Fruit fly (Drosophila melanogaster) whole organism, embryonic: Measurements from ENCODE around the gene CG33107.

Experiments
- Ada2b ChIP-seq: fragments of 200-800 bp; sonication (Bioruptor generic); IDR thresholded peaks from 2 replicates; pipeline ENCODE4 v1.3.6; 2022; ENCODE audit warnings: missing biosample characterization, missing genetic modification characterization
- CG10654 ChIP-seq: fragments of 200-800 bp; sonication (Bioruptor generic); optimal IDR thresholded peaks from 2 replicates; lab custom pipeline; 2016; ENCODE audit warnings: missing biosample characterization, missing genetic modification characterization
- CG12071 ChIP-seq: fragments of 200-800 bp; sonication (Bioruptor generic); optimal IDR thresholded peaks from 3 replicates; lab custom pipeline; 2018; ENCODE audit warnings: missing biosample characterization, mild to moderate bottlenecking, missing genetic modification characterization
- CG12236 ChIP-seq: fragments of 200-800 bp; sonication (Bioruptor generic); optimal IDR thresholded peaks from 2 replicates; lab custom pipeline; 2016; ENCODE audit warnings: missing biosample characterization, missing genetic modification characterization
- CG13624 ChIP-seq: fragments of 200-800 bp; sonication (Bioruptor generic); optimal IDR thresholded peaks from 2 replicates; lab custom pipeline; 2016; ENCODE audit warnings: missing biosample characterization, missing genetic modification characterization
- CG14710 ChIP-seq: fragments of 200-800 bp; sonication (Bioruptor generic); optimal IDR thresholded peaks from 3 replicates; lab custom pipeline; 2019; ENCODE audit warnings: missing biosample characterization, mild to moderate bottlenecking, missing genetic modification characterization, moderate library complexity
- CG14860 ChIP-seq: fragments of 200-800 bp; sonication (Bioruptor generic); IDR thresholded peaks from 3 replicates; pipeline ENCODE4 v1.3.6; 2022; ENCODE audit warnings: missing biosample characterization, missing genetic modification characterization; ENCODE audit not compliant: partially characterized antibody
- CG15011 ChIP-seq: fragments of 200-800 bp; sonication (Bioruptor generic); optimal IDR thresholded peaks from 3 replicates; lab custom pipeline; 2018; ENCODE audit warnings: missing biosample characterization, mild to moderate bottlenecking, missing genetic modification characterization
- CG15514 ChIP-seq: fragments of 200-800 bp; sonication (Bioruptor generic); optimal IDR thresholded peaks from 3 replicates; lab custom pipeline; 2017; ENCODE audit warnings: missing biosample characterization, missing genetic modification characterization, mild to moderate bottlenecking, moderate library complexity, missing genetic modification reagents
- CG17361 ChIP-seq: fragments of 200-800 bp; sonication (Bioruptor generic); IDR thresholded peaks from 3 replicates; pipeline ENCODE4 v1.3.6; 2022; ENCODE audit warnings: missing biosample characterization, missing genetic modification characterization
- CG17912 ChIP-seq: fragments of 200-800 bp; sonication (Bioruptor generic); optimal IDR thresholded peaks from 2 replicates; lab custom pipeline; 2018; ENCODE audit warnings: missing biosample characterization, mild to moderate bottlenecking, missing genetic modification characterization
- CG18262 ChIP-seq: fragments of 200-800 bp; optimal IDR thresholded peaks from 3 replicates; lab custom pipeline; 2019; ENCODE audit warnings: missing biosample characterization, mild to moderate bottlenecking, missing genetic modification characterization, moderate library complexity
- CG18599 ChIP-seq: fragments of 200-800 bp; sonication (Bioruptor generic); optimal IDR thresholded peaks from 3 replicates; lab custom pipeline; 2017; ENCODE audit warnings: missing biosample characterization, missing genetic modification characterization, mild to moderate bottlenecking, moderate library complexity, missing genetic modification reagents
- CG4282 ChIP-seq: fragments of 200-800 bp; sonication (Bioruptor generic); optimal IDR thresholded peaks from 2 replicates; lab custom pipeline; 2016; ENCODE audit warnings: missing biosample characterization, missing genetic modification characterization
- CG4328 ChIP-seq: fragments of 200-800 bp; sonication (Bioruptor generic); optimal IDR thresholded peaks from 3 replicates; lab custom pipeline; 2017; ENCODE audit warnings: missing biosample characterization, missing genetic modification reagents, missing genetic modification characterization
- CG4820 ChIP-seq: fragments of 200-800 bp; sonication (Bioruptor generic); optimal IDR thresholded peaks from 3 replicates; lab custom pipeline; 2016; ENCODE audit warnings: missing biosample characterization, missing genetic modification characterization
- CG7357 ChIP-seq: fragments of 200-800 bp; sonication (Bioruptor generic); IDR thresholded peaks from 3 replicates; pipeline ENCODE4 v1.3.6; 2022; ENCODE audit warnings: missing biosample characterization, missing genetic modification characterization
- CG7745 ChIP-seq: fragments of 200-800 bp; sonication (Bioruptor generic); optimal IDR thresholded peaks from 2 replicates; lab custom pipeline; 2018; ENCODE audit warnings: missing biosample characterization, mild to moderate bottlenecking, missing genetic modification characterization, moderate library complexity
- CG7786 ChIP-seq: fragments of 200-800 bp; sonication (Bioruptor generic); optimal IDR thresholded peaks from 2 replicates; lab custom pipeline; 2016; ENCODE audit warnings: missing biosample characterization, missing genetic modification characterization
- CG9727 ChIP-seq: fragments of 200-800 bp; sonication (Bioruptor generic); optimal IDR thresholded peaks from 3 replicates; lab custom pipeline; 2017; ENCODE audit warnings: missing biosample characterization, mild to moderate bottlenecking, missing genetic modification characterization
- D ChIP-seq, 2 experiments: fragments of 200-800 bp in 1 of 2; fragments of >200 bp in 1 of 2; sonication (Bioruptor generic) in 1 of 2; optimal IDR thresholded peaks; 2 replicates in 1 of 2; 3 replicates in 1 of 2; lab custom pipeline; 2017; ENCODE audit warnings: mild to moderate bottlenecking in 1 of 2, missing biosample characterization in 1 of 2, missing genetic modification characterization in 1 of 2, missing genetic modification reagents in 1 of 2
- Dad ChIP-seq: fragments of 200-800 bp; sonication (Bioruptor generic); optimal IDR thresholded peaks from 3 replicates; lab custom pipeline; 2016; ENCODE audit warnings: missing biosample characterization, missing genetic modification characterization
- Dp ChIP-seq: fragments of 200-800 bp; sonication (Bioruptor generic); optimal IDR thresholded peaks from 2 replicates; lab custom pipeline; 2018; ENCODE audit warnings: missing biosample characterization, mild to moderate bottlenecking, missing genetic modification characterization, moderate library complexity
- Dref ChIP-seq: fragments of 200-800 bp; sonication (Bioruptor generic); IDR thresholded peaks from 2 replicates; pipeline ENCODE4 v1.3.6; 2022; ENCODE audit warnings: missing biosample characterization, missing genetic modification characterization
- Gsc ChIP-seq: fragments of 200-800 bp; sonication (Bioruptor generic); IDR thresholded peaks from 2 replicates; pipeline ENCODE4 v1.3.6; 2022; ENCODE audit warnings: missing biosample characterization, missing genetic modification characterization
- Kr ChIP-seq: fragments of 200-800 bp; sonication (Bioruptor generic); optimal IDR thresholded peaks from 2 replicates; lab custom pipeline; 2017; ENCODE audit warnings: missing biosample characterization, mild to moderate bottlenecking, missing genetic modification characterization
- MTF-1 ChIP-seq: fragments of 200-800 bp; sonication (Bioruptor generic); optimal IDR thresholded peaks from 2 replicates; lab custom pipeline; 2018; ENCODE audit warnings: missing biosample characterization, mild to moderate bottlenecking, missing genetic modification characterization, borderline replicate concordance
- NK7.1 ChIP-seq: fragments of 200-800 bp; sonication (Bioruptor generic); optimal IDR thresholded peaks from 3 replicates; lab custom pipeline; 2016; ENCODE audit warnings: missing biosample characterization, missing genetic modification characterization
- Rfx ChIP-seq: fragments of 200-800 bp; sonication (Bioruptor generic); IDR thresholded peaks from 2 replicates; pipeline ENCODE4 v1.3.6; 2022; ENCODE audit warnings: missing biosample characterization, missing genetic modification characterization
- TFAM ChIP-seq: fragments of 200-800 bp; sonication (Bioruptor generic); optimal IDR thresholded peaks from 2 replicates; lab custom pipeline; 2017; ENCODE audit warnings: missing biosample characterization, missing genetic modification characterization, inconsistent platforms
- abd-A ChIP-seq: fragments of 200-800 bp; sonication (Bioruptor generic); optimal IDR thresholded peaks from 3 replicates; lab custom pipeline; 2019; ENCODE audit warnings: missing biosample characterization, mild to moderate bottlenecking, missing genetic modification characterization, moderate library complexity
- al ChIP-seq: fragments of 200-800 bp; sonication (Bioruptor generic); IDR thresholded peaks from 2 replicates; pipeline ENCODE4 v1.3.6; 2022; ENCODE audit warnings: missing biosample characterization, missing genetic modification characterization
- ase ChIP-seq: fragments of 200-800 bp; sonication (Bioruptor generic); IDR thresholded peaks from 3 replicates; pipeline ENCODE4 v1.3.6; 2022; ENCODE audit warnings: missing biosample characterization, missing genetic modification characterization
- ato ChIP-seq: fragments of 200-800 bp; sonication (Bioruptor generic); IDR thresholded peaks from 2 replicates; pipeline ENCODE4 v1.3.6; 2022; ENCODE audit warnings: missing biosample characterization, missing genetic modification characterization; ENCODE audit not compliant: partially characterized antibody
- dmrt11E ChIP-seq: fragments of 200-800 bp; sonication (Bioruptor generic); optimal IDR thresholded peaks from 3 replicates; lab custom pipeline; 2018; ENCODE audit warnings: missing biosample characterization, mild to moderate bottlenecking, missing genetic modification characterization, moderate library complexity
- dmrt99B ChIP-seq: fragments of 200-800 bp; sonication (Bioruptor generic); optimal IDR thresholded peaks from 2 replicates; lab custom pipeline; 2018; ENCODE audit warnings: missing biosample characterization, mild to moderate bottlenecking, missing genetic modification characterization, moderate library complexity
- dpn ChIP-seq, 2 experiments: fragments of 200-800 bp; sonication (Bioruptor generic); optimal IDR thresholded peaks; 3 replicates each; lab custom pipeline; 2016; ENCODE audit warnings: missing biosample characterization in 2 of 2, missing genetic modification characterization in 2 of 2
- fd3F ChIP-seq: fragments of 200-800 bp; sonication (Bioruptor generic); optimal IDR thresholded peaks from 2 replicates; lab custom pipeline; 2018; ENCODE audit warnings: missing biosample characterization, mild to moderate bottlenecking, missing genetic modification characterization, moderate library complexity
- fru ChIP-seq: fragments of >200 bp; optimal IDR thresholded peaks from 2 replicates; lab custom pipeline; 2017
- gro ChIP-seq: fragments of 200-800 bp; sonication (Bioruptor generic); optimal IDR thresholded peaks from 2 replicates; lab custom pipeline; 2016; ENCODE audit warnings: missing biosample characterization, missing genetic modification characterization
- h ChIP-seq: fragments of >200 bp; optimal IDR thresholded peaks from 2 replicates; lab custom pipeline; 2017
- inv ChIP-seq: fragments of 200-800 bp; sonication (Bioruptor generic); IDR thresholded peaks from 2 replicates; pipeline ENCODE4 v1.3.6; 2022; ENCODE audit warnings: missing biosample characterization, missing genetic modification characterization; ENCODE audit not compliant: partially characterized antibody
- psq ChIP-seq: fragments of 200-800 bp; sonication (Bioruptor generic); optimal IDR thresholded peaks from 2 replicates; lab custom pipeline; 2017; ENCODE audit warnings: missing biosample characterization, missing genetic modification characterization
- rib ChIP-seq: fragments of 200-800 bp; sonication (Bioruptor generic); IDR thresholded peaks from 2 replicates; pipeline ENCODE4 v1.3.6; 2022; ENCODE audit warnings: missing biosample characterization, missing genetic modification characterization
- salm ChIP-seq: fragments of 200-800 bp; sonication (Bioruptor generic); optimal IDR thresholded peaks from 2 replicates; lab custom pipeline; 2018; ENCODE audit warnings: missing biosample characterization, mild to moderate bottlenecking, missing genetic modification characterization
- sd ChIP-seq: fragments of 200-800 bp; sonication (Bioruptor generic); optimal IDR thresholded peaks from 3 replicates; lab custom pipeline; 2018; ENCODE audit warnings: missing biosample characterization, mild to moderate bottlenecking, missing genetic modification characterization, moderate library complexity
- sens ChIP-seq: fragments of 200-800 bp; sonication (Bioruptor generic); peaks from one replicate; lab custom pipeline; 2016; ENCODE audit warnings: missing biosample characterization, missing genetic modification characterization
- sna ChIP-seq: fragments of 200-800 bp; sonication (Bioruptor generic); IDR thresholded peaks from 2 replicates; pipeline ENCODE4 v1.3.6; 2022; ENCODE audit warnings: missing biosample characterization, missing genetic modification characterization; ENCODE audit not compliant: partially characterized antibody
- tgo ChIP-seq: fragments of 200-800 bp; sonication (Bioruptor generic); IDR thresholded peaks from 3 replicates; pipeline ENCODE4 v1.3.6; 2022; ENCODE audit warnings: missing biosample characterization, missing genetic modification characterization
- vnd ChIP-seq: fragments of 200-800 bp; sonication (Bioruptor generic); IDR thresholded peaks from 3 replicates; pipeline ENCODE4 v1.3.6; 2022; ENCODE audit warnings: missing biosample characterization, missing genetic modification characterization; ENCODE audit not compliant: partially characterized antibody

Gene CG33107

DNA sequence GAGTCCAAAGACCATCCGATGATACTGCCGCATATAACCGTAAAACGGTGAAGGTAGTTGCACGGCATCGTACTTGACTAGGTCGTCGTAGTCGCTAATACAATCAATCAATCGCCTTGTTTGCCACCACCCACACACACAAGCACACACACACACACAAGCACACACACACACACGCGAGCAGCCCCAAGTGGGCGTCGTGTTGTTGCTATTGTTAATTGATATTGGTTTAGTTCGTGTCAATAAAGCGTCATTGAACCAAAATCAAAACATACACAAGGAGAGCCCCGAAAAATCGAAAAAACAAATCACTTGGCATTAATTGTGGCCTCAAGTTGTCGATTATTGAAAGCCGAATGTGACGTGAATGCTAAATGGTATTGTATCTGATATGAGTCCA lies 11.9 kb upstream of the CG33107 start (continued):
- TF ChIP-seq Rfx (no peak), CG13624 (GFP tag; lab: Kevin White, UChicago) (no peak), Dref (GFP tag; lab: Robert Waterston, UW) (no peak), salm (no peak), ato (GFP tag; lab: Robert Waterston, UW) (no peak), al (no peak), dpn (GFP tag; optimal IDR thresholded peaks at IDR 0.05; lab: Kevin White, UChicago) (peak in 1 of 2 experiments; percentile 47), tgo (peak; percentile 46; the same call in 1 of the 3 replicates), CG15011 (GFP tag; lab: Kevin White, UChicago) (no peak), sens (GFP tag; lab: Kevin White, UChicago) (peak; percentile 95), CG10654 (GFP tag; lab: Kevin White, UChicago) (peak; percentile 28), sna (GFP tag; lab: Robert Waterston, UW) (0 out of 2 replicates have a peak, but pooled peaks have one; percentile 35), D (optimal IDR thresholded peaks at IDR 0.05; lab: Kevin White, UChicago) (no peak), D (GFP tag; optimal IDR thresholded peaks at IDR 0.05; lab: Kevin White, UChicago) (peak; percentile 1)

DNA sequence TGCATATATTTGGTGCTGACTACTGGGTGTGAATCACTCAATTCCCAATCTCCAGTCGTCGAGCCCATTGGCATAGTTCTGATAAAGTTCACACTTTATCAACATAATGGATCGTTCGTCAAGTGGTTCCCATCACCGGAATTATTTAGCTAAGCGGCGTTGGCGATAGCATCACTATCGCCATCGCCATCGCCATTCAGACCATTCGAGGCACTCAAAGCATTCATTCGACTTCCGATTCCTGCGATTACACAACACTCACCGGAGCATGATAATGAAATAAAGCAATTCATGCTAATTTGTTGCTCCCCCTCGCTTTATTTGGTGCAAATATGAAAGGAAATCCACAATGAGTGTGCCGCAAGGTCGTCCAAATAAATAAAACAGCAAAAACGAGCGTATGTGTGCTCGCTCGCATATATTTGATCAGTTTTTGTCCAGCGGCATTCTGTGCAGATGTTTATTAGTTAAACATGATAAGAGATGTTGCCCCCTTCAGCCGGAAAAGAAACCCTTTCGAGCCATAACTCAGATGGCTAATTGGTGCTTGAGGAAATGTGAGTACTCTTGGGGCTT lies 10.9 kb upstream of the CG33107 start:
- TF ChIP-seq CG9727 (no peak), Dad (GFP tag; lab: Kevin White, UChicago) (no peak), CG17912 (GFP tag; lab: Kevin White, UChicago) (no peak), ase (GFP tag; lab: Robert Waterston, UW) (no peak), CG18599 (GFP tag; lab: Kevin White, UChicago) (peak; percentile 30), abd-A (tag; lab: Kevin White, UChicago) (no peak), h (lab: Kevin White, UChicago) (no peak), gro (GFP tag; lab: Kevin White, UChicago) (peak; percentile 85), CG4282 (no peak), sd (peak; percentile 86), CG12236 (GFP tag; lab: Kevin White, UChicago) (no peak), rib (GFP tag; lab: Robert Waterston, UW) (no peak), Ada2b (GFP tag; lab: Robert Waterston, UW) (no peak), Dp (GFP tag; lab: Kevin White, UChicago) (no peak), CG18262 (no peak), dmrt99B (tag; lab: Kevin White, UChicago) (no peak), CG7357 (GFP tag; lab: Robert Waterston, UW) (no peak), CG17361 (GFP tag; lab: Robert Waterston, UW) (no peak), NK7.1 (GFP tag; lab: Kevin White, UChicago) (no peak), fd3F (no peak), CG14710 (tag; lab: Kevin White, UChicago) (no peak), inv (no peak), CG7786 (no peak), CG12071 (GFP tag; lab: Kevin White, UChicago) (no peak), CG4328 (GFP tag; lab: Kevin White, UChicago) (no peak), Kr (GFP tag; lab: Kevin White, UChicago) (no peak), CG14860 (GFP tag; lab: Robert Waterston, UW) (no peak), CG7745 (tag; lab: Kevin White, UChicago) (no peak), TFAM (GFP tag; lab: Kevin White, UChicago) (no peak), CG4820 (GFP tag; lab: Kevin White, UChicago) (no peak), dmrt11E (tag; lab: Kevin White, UChicago) (no peak), Gsc (GFP tag; lab: Robert Waterston, UW) (no peak), MTF-1 (GFP tag; lab: Kevin White, UChicago) (no peak), CG15514 (GFP tag; lab: Kevin White, UChicago) (peak; percentile 38), psq (GFP tag; lab: Kevin White, UChicago) (no peak), fru (no peak), vnd (0 out of 3 replicates have a peak, but pooled peaks have one; percentile 29)
